Worm (Caenorhabditis elegans) whole organism, L4 larva: Measurements from ENCODE around the gene C45G9.12.
A peak's percentile ranks its signal among the peaks of the same experiment; 100 is the strongest.

Experiments
- R02D3.7 ChIP-seq: fragments of 150-350 bp; sonication (generic microtip); optimal IDR thresholded peaks from 3 replicates; lab custom pipeline; 2014; ENCODE audit warnings: missing biosample characterization, missing genetic modification characterization
- T20F7.1 ChIP-seq: fragments of 200-800 bp; sonication (Bioruptor generic); optimal IDR thresholded peaks from 2 replicates; lab custom pipeline; 2018; ENCODE audit warnings: mild to moderate bottlenecking, missing genetic modification characterization, missing compliant biosample characterization
- T26A8.4 ChIP-seq: fragments of 200-800 bp; sonication (Bioruptor generic); IDR thresholded peaks from 2 replicates; pipeline ENCODE4 v1.3.6; 2022; ENCODE audit warnings: missing genetic modification characterization, missing compliant biosample characterization
- Y5F2A.4 ChIP-seq: fragments of 200-800 bp; sonication (Bioruptor generic); optimal IDR thresholded peaks from 2 replicates; lab custom pipeline; 2018; ENCODE audit warnings: mild to moderate bottlenecking, missing genetic modification characterization, missing compliant biosample characterization
- Y75B8A.6 ChIP-seq: fragments of 200-800 bp; sonication (Bioruptor generic); IDR thresholded peaks from 2 replicates; pipeline ENCODE4 v1.3.6; 2022; ENCODE audit warnings: missing genetic modification reagents, missing genetic modification characterization, missing compliant biosample characterization
- ZK337.2 ChIP-seq: fragments of 200-800 bp; sonication (Bioruptor generic); IDR thresholded peaks from 2 replicates; pipeline ENCODE4 v1.3.6; 2022; ENCODE audit warnings: missing genetic modification reagents, missing genetic modification characterization, missing compliant biosample characterization
- aha-1 ChIP-seq: fragments of 150-350 bp; peaks from one replicate; lab custom pipeline; 2014; ENCODE audit warnings: missing biosample characterization, missing genetic modification characterization
- ama-1 ChIP-seq: fragments of 150-350 bp; optimal IDR thresholded peaks from 2 replicates; lab custom pipeline; 2014; ENCODE audit warnings: inconsistent platforms, mixed read lengths
- arid-1 ChIP-seq: fragments of 200-800 bp; sonication (Bioruptor generic); conservative IDR thresholded peaks from 2 replicates; pipeline ENCODE4 v1.3.6; 2022; ENCODE audit warnings: missing genetic modification reagents, missing genetic modification characterization, missing compliant biosample characterization
- attf-4 ChIP-seq: sonication (generic microtip); optimal IDR thresholded peaks from 3 replicates; lab custom pipeline; 2017; ENCODE audit warnings: missing biosample characterization, missing genetic modification characterization
- ceh-20 ChIP-seq: fragments of 200-800 bp; sonication (Bioruptor generic); IDR thresholded peaks from 2 replicates; pipeline ENCODE4 v1.3.6; 2022; ENCODE audit warnings: missing genetic modification reagents, missing genetic modification characterization, missing compliant biosample characterization
- ces-1 ChIP-seq: fragments of 150-350 bp; sonication (generic microtip); optimal IDR thresholded peaks from 4 replicates; lab custom pipeline; 2014; ENCODE audit warnings: missing biosample characterization, missing genetic modification reagents, missing genetic modification characterization
- ctbp-1 ChIP-seq: fragments of 200-800 bp; sonication (Bioruptor generic); IDR thresholded peaks from 2 replicates; pipeline ENCODE4 v1.3.6; 2022; ENCODE audit warnings: missing genetic modification reagents, missing genetic modification characterization, missing compliant biosample characterization
- dpl-1 ChIP-seq: fragments of 150-350 bp; optimal IDR thresholded peaks from 2 replicates; lab custom pipeline; 2014; ENCODE audit warnings: missing biosample characterization, missing genetic modification reagents, missing genetic modification characterization
- duxl-1 ChIP-seq: sonication (generic microtip); optimal IDR thresholded peaks from 2 replicates; lab custom pipeline; 2016; ENCODE audit warnings: mild to moderate bottlenecking, missing genetic modification characterization, moderate library complexity, missing compliant biosample characterization; ENCODE audit not compliant: poor library complexity
- dve-1 ChIP-seq: sonication (generic microtip); optimal IDR thresholded peaks from 2 replicates; lab custom pipeline; 2017; ENCODE audit warnings: antibody characterized with exemption, mild to moderate bottlenecking, missing genetic modification characterization, missing compliant biosample characterization; ENCODE audit not compliant: insufficient read depth
- egl-27 ChIP-seq: sonication (generic microtip); optimal IDR thresholded peaks from 3 replicates; lab custom pipeline; 2017; ENCODE audit warnings: missing biosample characterization, missing genetic modification reagents, missing genetic modification characterization
- hlh-11 ChIP-seq: fragments of 200-800 bp; sonication (Bioruptor generic); optimal IDR thresholded peaks from 2 replicates; lab custom pipeline; 2018; ENCODE audit warnings: mild to moderate bottlenecking, missing genetic modification characterization, missing compliant biosample characterization
- hlh-30 ChIP-seq: sonication (generic microtip); optimal IDR thresholded peaks from 2 replicates; lab custom pipeline; 2017; ENCODE audit warnings: antibody characterized with exemption, mild to moderate bottlenecking, missing genetic modification characterization, missing compliant biosample characterization; ENCODE audit not compliant: insufficient read depth
- hmg-1.1 ChIP-seq: fragments of 200-800 bp; sonication (Bioruptor generic); IDR thresholded peaks from 2 replicates; pipeline ENCODE4 v1.3.6; 2022; ENCODE audit warnings: missing genetic modification reagents, missing genetic modification characterization, missing compliant biosample characterization
- lin-1 ChIP-seq: fragments of 200-800 bp; sonication (Bioruptor generic); IDR thresholded peaks from 2 replicates; pipeline ENCODE4 v1.3.6; 2022; ENCODE audit warnings: missing genetic modification reagents, missing genetic modification characterization, missing compliant biosample characterization
- lin-15B ChIP-seq: fragments of 150-350 bp; sonication (generic microtip); optimal IDR thresholded peaks from 3 replicates; lab custom pipeline; 2014; ENCODE audit warnings: missing biosample characterization, missing genetic modification characterization
- lin-38 ChIP-seq: fragments of 200-800 bp; sonication (Bioruptor generic); IDR thresholded peaks from 2 replicates; pipeline ENCODE4 v1.3.6; 2022; ENCODE audit warnings: missing genetic modification reagents, missing genetic modification characterization, missing compliant biosample characterization
- madf-5 ChIP-seq, 2 experiments: fragments of 200-800 bp; sonication (Bioruptor generic); IDR thresholded peaks; 2 replicates each; pipeline ENCODE4 v1.3.6; 2022; ENCODE audit warnings: missing compliant biosample characterization in 2 of 2, missing genetic modification characterization in 2 of 2
- mdt-29 ChIP-seq: fragments of 200-800 bp; sonication (Bioruptor generic); IDR thresholded peaks from 2 replicates; pipeline ENCODE4 v1.3.6; 2022; ENCODE audit warnings: missing genetic modification reagents, missing genetic modification characterization, missing compliant biosample characterization
- mep-1 ChIP-seq: fragments of 150-350 bp; sonication (generic microtip); optimal IDR thresholded peaks from 3 replicates; lab custom pipeline; 2014; ENCODE audit warnings: missing biosample characterization, missing genetic modification characterization
- mxl-2 ChIP-seq: fragments of 200-800 bp; sonication (Bioruptor generic); conservative IDR thresholded peaks from 2 replicates; pipeline ENCODE4 v1.3.6; 2022; ENCODE audit warnings: missing genetic modification reagents, missing genetic modification characterization, missing compliant biosample characterization
- nhr-102 ChIP-seq: sonication (generic microtip); optimal IDR thresholded peaks from 2 replicates; lab custom pipeline; 2016; ENCODE audit warnings: mild to moderate bottlenecking, missing genetic modification characterization, moderate library complexity, missing compliant biosample characterization
- nhr-111 ChIP-seq: fragments of 200-800 bp; sonication (Bioruptor generic); optimal IDR thresholded peaks from 2 replicates; lab custom pipeline; 2018; ENCODE audit warnings: mild to moderate bottlenecking, missing genetic modification characterization, missing compliant biosample characterization
- nhr-28 ChIP-seq: fragments of 150-350 bp; optimal IDR thresholded peaks from 2 replicates; lab custom pipeline; 2014; ENCODE audit warnings: missing biosample characterization, missing genetic modification characterization
- pha-4 ChIP-seq, 2 experiments: fragments of 150-350 bp in 1 of 2; fragments of 200-800 bp in 1 of 2; sonication (Bioruptor generic) in 1 of 2; IDR thresholded peaks in 1 of 2; optimal IDR thresholded peaks in 1 of 2; 2 replicates each; pipeline versions ENCODE4 v1.3.6 to Lab custom; 2014 to 2022; ENCODE audit warnings: missing genetic modification characterization in 2 of 2, missing genetic modification reagents in 2 of 2, missing biosample characterization in 1 of 2, missing compliant biosample characterization in 1 of 2
- php-3 ChIP-seq: fragments of 200-800 bp; sonication (Bioruptor generic); IDR thresholded peaks from 2 replicates; pipeline ENCODE4 v1.3.6; 2022; ENCODE audit warnings: missing genetic modification reagents, missing genetic modification characterization, missing compliant biosample characterization
- rbr-2 ChIP-seq: sonication (generic microtip); optimal IDR thresholded peaks from 2 replicates; lab custom pipeline; 2016; ENCODE audit warnings: missing genotype, missing genetic modification characterization, missing compliant biosample characterization
- saeg-2 ChIP-seq: fragments of 200-800 bp; sonication (Bioruptor generic); IDR thresholded peaks from 2 replicates; pipeline ENCODE4 v1.3.6; 2022; ENCODE audit warnings: missing genetic modification reagents, missing genetic modification characterization, missing compliant biosample characterization
- sdz-12 ChIP-seq: fragments of 200-800 bp; sonication (Bioruptor generic); optimal IDR thresholded peaks from 2 replicates; lab custom pipeline; 2018; ENCODE audit warnings: mild to moderate bottlenecking, missing genetic modification characterization, missing compliant biosample characterization
- skn-1 ChIP-seq: fragments of 150-350 bp; optimal IDR thresholded peaks from 2 replicates; lab custom pipeline; 2014; ENCODE audit warnings: missing biosample characterization, missing genetic modification characterization
- snpc-1.2 ChIP-seq: fragments of 200-800 bp; sonication (Bioruptor generic); IDR thresholded peaks from 2 replicates; pipeline ENCODE4 v1.3.6; 2022; ENCODE audit warnings: missing genetic modification reagents, missing genetic modification characterization, missing compliant biosample characterization
- spr-1 ChIP-seq: sonication (generic microtip); optimal IDR thresholded peaks from 2 replicates; lab custom pipeline; 2016; ENCODE audit warnings: mild to moderate bottlenecking, missing genetic modification characterization, missing compliant biosample characterization
- spr-3 ChIP-seq: fragments of 200-800 bp; sonication (Bioruptor generic); optimal IDR thresholded peaks from 2 replicates; lab custom pipeline; 2018; ENCODE audit warnings: mild to moderate bottlenecking, missing genetic modification characterization, missing compliant biosample characterization
- tra-1 ChIP-seq: fragments of 200-800 bp; sonication (Bioruptor generic); IDR thresholded peaks from 2 replicates; pipeline ENCODE4 v1.3.6; 2022; ENCODE audit warnings: missing genetic modification reagents, missing genetic modification characterization, missing compliant biosample characterization
- unc-62 ChIP-seq, 3 experiments: fragments of 150-350 bp in 1 of 3; sonication (generic microtip); optimal IDR thresholded peaks in 2 of 3; peaks in 1 of 3; 1 replicate in 1 of 3; 2 replicates in 2 of 3; lab custom pipeline; 2014 to 2017; ENCODE audit warnings: missing biosample characterization in 3 of 3, missing genetic modification characterization in 3 of 3, missing genetic modification reagents in 3 of 3, missing genotype in 1 of 3
- zfp-3 ChIP-seq: fragments of 200-800 bp; sonication (Bioruptor generic); conservative IDR thresholded peaks from 2 replicates; pipeline ENCODE4 v1.3.6; 2022; ENCODE audit warnings: missing genetic modification reagents, missing genetic modification characterization, missing compliant biosample characterization
- zip-2 ChIP-seq: fragments of 150-350 bp; optimal IDR thresholded peaks from 2 replicates; lab custom pipeline; 2014; ENCODE audit warnings: missing biosample characterization, missing genetic modification characterization
- ztf-11 ChIP-seq: fragments of 150-350 bp; optimal IDR thresholded peaks from 2 replicates; lab custom pipeline; 2014; ENCODE audit warnings: missing biosample characterization, missing genetic modification characterization

Gene C45G9.12

ce11 chrIII:5027219-5027618, 44.2 kb downstream of the C45G9.12 start:
- no peak for TF ChIP-seq hlh-30 (tag; lab: Kevin White, UChicago)
- no peak for TF ChIP-seq nhr-111 (GFP tag; lab: Kevin White, UChicago)
- TF ChIP-seq aha-1 (tag; lab: Kevin White, UChicago), result peak; percentile 78
- TF ChIP-seq hlh-11 (tag; lab: Kevin White, UChicago), result no peak
- TF ChIP-seq spr-3 (GFP tag; lab: Kevin White, UChicago), result no peak
- TF ChIP-seq madf-5 (GFP tag; IDR thresholded peaks at IDR 0.05; lab: Robert Waterston, UW), result no peak
- peak; percentile 49; the same call in 1 of the 2 replicates for TF ChIP-seq T26A8.4 (GFP tag; lab: Robert Waterston, UW)
- TF ChIP-seq lin-38, result 0 out of 2 replicates have a peak, but pooled peaks have one; percentile 11

ce11 chrIII:5026366-5026765, 45.0 kb downstream of the C45G9.12 start:
- TF ChIP-seq lin-15B (tag; lab: Kevin White, UChicago) (no peak), Y75B8A.6 (GFP tag; lab: Robert Waterston, UW) (no peak), duxl-1 (tag; lab: Kevin White, UChicago) (no peak), unc-62 (GFP tag; optimal IDR thresholded peaks at IDR 0.05 in 1 of 2; lab: Kevin White, UChicago) (peak in 1 of 2 experiments; percentile 60), unc-62 (tag; optimal IDR thresholded peaks at IDR 0.05; lab: Kevin White, UChicago) (no peak), nhr-102 (tag; lab: Kevin White, UChicago) (no peak), spr-3 (GFP tag; lab: Kevin White, UChicago) (no peak), aha-1 (tag; lab: Kevin White, UChicago) (peak; percentile 53), saeg-2 (no peak), ama-1 (lab: Kevin White, UChicago) (no peak)
- TF ChIP-seq, all 104 proteins: peak for 2

ce11 chrIII:5025136-5025629, 46.2 kb downstream of the C45G9.12 start:
- TF ChIP-seq spr-1 (tag; lab: Kevin White, UChicago) (peak; percentile 29), mep-1 (tag; lab: Kevin White, UChicago) (peak; percentile 53), ceh-20 (GFP tag; lab: Robert Waterston, UW) (peak; percentile 20; the same call in 1 of the 2 replicates), dpl-1 (GFP tag; lab: Kevin White, UChicago) (peak; percentile 20), Y5F2A.4 (no peak), php-3 (0 out of 2 replicates have a peak, but pooled peaks have one; percentile 11), rbr-2 (peak; percentile 46), ztf-11 (tag; lab: Kevin White, UChicago) (no peak), ces-1 (GFP tag; lab: Kevin White, UChicago) (no peak), T20F7.1 (GFP tag; lab: Kevin White, UChicago) (peak; percentile 62), zfp-3 (GFP tag; lab: Robert Waterston, UW) (peak; percentile 82), ZK337.2 (GFP tag; lab: Robert Waterston, UW) (0 out of 2 replicates have a peak, but pooled peaks have one; percentile 26), Y75B8A.6 (GFP tag; lab: Robert Waterston, UW) (peak; percentile 79; the same call in 1 of the 2 replicates), arid-1 (GFP tag; lab: Robert Waterston, UW) (no peak), hmg-1.1 (GFP tag; lab: Robert Waterston, UW) (0 out of 2 replicates have a peak, but pooled peaks have one; percentile 30), dve-1 (peak; percentile 27), mdt-29 (GFP tag; lab: Robert Waterston, UW) (0 out of 2 replicates have a peak, but pooled peaks have one; percentile 43), zip-2 (no peak), ctbp-1 (0 out of 2 replicates have a peak, but pooled peaks have one; percentile 8), sdz-12 (GFP tag; lab: Kevin White, UChicago) (peak; percentile 41), pha-4 (GFP tag; IDR thresholded peaks at IDR 0.05; lab: Robert Waterston, UW) (peak; percentile 72), pha-4 (tag; optimal IDR thresholded peaks at IDR 0.05; lab: Kevin White, UChicago) (no peak), skn-1 (tag; lab: Kevin White, UChicago) (no peak), tra-1 (GFP tag; lab: Robert Waterston, UW) (0 out of 2 replicates have a peak, but pooled peaks have one; percentile 13), nhr-28 (no peak), mxl-2 (no peak), snpc-1.2 (GFP tag; lab: Robert Waterston, UW) (peak; percentile 41; the same call in 1 of the 2 replicates), egl-27 (tag; lab: Kevin White, UChicago) (no peak), nhr-102 (tag; lab: Kevin White, UChicago) (peak; percentile 53), attf-4 (tag; lab: Kevin White, UChicago) (no peak), R02D3.7 (tag; lab: Kevin White, UChicago) (no peak), aha-1 (tag; lab: Kevin White, UChicago) (peak; percentile 80), lin-1 (0 out of 2 replicates have a peak, but pooled peaks have one; percentile 18)
